Worm (Caenorhabditis elegans): Measurements from ENCODE around the gene srg-1.

The srg-1 gene

ce11 chrIII:6258262-6258661 is at the start of gene srg-1:
Gene srg-1, minus strand, starts transcription at chrIII:6258362.
- TF ChIP-seq hlh-6 (tag; optimal IDR thresholded peaks at IDR 0.05): no peak
- TF ChIP-seq unc-3 (GFP tag; conservative IDR thresholded peaks at IDR 0.05): no peak
- TF ChIP-seq unc-3 (tag; optimal IDR thresholded peaks at IDR 0.05): no peak
- no peak for TF ChIP-seq K02D7.2 (tag; optimal IDR thresholded peaks at IDR 0.05)
- TF ChIP-seq syd-9 (tag; optimal IDR thresholded peaks at IDR 0.05): no peak
- no peak for TF ChIP-seq tbx-7 (tag; optimal IDR thresholded peaks at IDR 0.05)
- TF ChIP-seq pha-4 (tag; optimal IDR thresholded peaks at IDR 0.05): no peak
- no peak for TF ChIP-seq ceh-34 (tag; optimal IDR thresholded peaks at IDR 0.05)
- TF ChIP-seq ceh-24 (tag; optimal IDR thresholded peaks at IDR 0.05): no peak
- TF ChIP-seq ceh-45 (GFP tag; IDR thresholded peaks at IDR 0.05): no peak
- no peak for TF ChIP-seq unc-42 (tag; optimal IDR thresholded peaks at IDR 0.05)
- no peak for TF ChIP-seq npax-4 (tag; optimal IDR thresholded peaks at IDR 0.05)
- TF ChIP-seq hlh-15 (tag; optimal IDR thresholded peaks at IDR 0.05): no peak

ce11 chrIII:6307832-6308231 is 49.7 kb upstream of the srg-1 start:
- TF ChIP-seq unc-42 (tag; optimal IDR thresholded peaks at IDR 0.05): peak; percentile 56
- no peak for TF ChIP-seq pha-2 (tag; optimal IDR thresholded peaks at IDR 0.05)

- TF ChIP-seq ceh-6 (GFP tag; optimal IDR thresholded peaks at IDR 0.05): no peak
- no peak for TF ChIP-seq hlh-15 (tag; optimal IDR thresholded peaks at IDR 0.05)
- TF ChIP-seq sox-2 (GFP tag; IDR thresholded peaks at IDR 0.05): no peak
- no peak for TF ChIP-seq tbx-2 (tag; optimal IDR thresholded peaks at IDR 0.05)
- TF ChIP-seq ceh-22 (tag; optimal IDR thresholded peaks at IDR 0.05): no peak
- TF ChIP-seq unc-42 (tag; optimal IDR thresholded peaks at IDR 0.05): no peak
- no peak for TF ChIP-seq ref-2 (tag; optimal IDR thresholded peaks at IDR 0.05)
- TF ChIP-seq elt-2 (tag; optimal IDR thresholded peaks at IDR 0.05): no peak
- no peak for TF ChIP-seq che-1 (tag; optimal IDR thresholded peaks at IDR 0.05)
- no peak for TF ChIP-seq F13H6.1 (tag; optimal IDR thresholded peaks at IDR 0.05)
- no peak for TF ChIP-seq unc-55 (GFP tag; optimal IDR thresholded peaks at IDR 0.05)
- TF ChIP-seq ceh-30 (tag; optimal IDR thresholded peaks at IDR 0.05): no peak
- TF ChIP-seq hlh-30 (tag; optimal IDR thresholded peaks at IDR 0.05; ENCODE audit: insufficient read depth): no peak
Observed at ce11 chrIII:6303787-6304186, 45.6 kb upstream of the srg-1 start.

ce11 chrIII:6303114-6303647 is 45.0 kb upstream of the srg-1 start, which contains the start of gene F47D12.9:
Gene F47D12.9, minus strand, starts transcription at chrIII:6303380.
- TF ChIP-seq unc-55 (GFP tag; optimal IDR thresholded peaks at IDR 0.05) (peak; percentile 11), ceh-31 (tag; optimal IDR thresholded peaks at IDR 0.05) (peak; percentile 58), ceh-18 (tag; optimal IDR thresholded peaks at IDR 0.05) (peak; percentile 46), pqm-1 (tag; optimal IDR thresholded peaks at IDR 0.05) (no peak), sox-2 (GFP tag; IDR thresholded peaks at IDR 0.05) (peak; percentile 25; the same call in 1 of the 2 replicates), hlh-30 (tag; optimal IDR thresholded peaks at IDR 0.05; ENCODE audit: insufficient read depth) (peak; percentile 97), nfya-1 (tag; optimal IDR thresholded peaks at IDR 0.05) (peak; percentile 51), elt-2 (tag; optimal IDR thresholded peaks at IDR 0.05) (peak; percentile 81), gmeb-2 (tag; optimal IDR thresholded peaks at IDR 0.05) (no peak)

- TF ChIP-seq nfya-1 (tag; optimal IDR thresholded peaks at IDR 0.05): peak; percentile 23
Observed at ce11 chrIII:6301685-6302084, 43.5 kb upstream of the srg-1 start.

- TF ChIP-seq nhr-11 (tag; optimal IDR thresholded peaks at IDR 0.05) (no peak), pha-2 (tag; optimal IDR thresholded peaks at IDR 0.05) (no peak), ceh-18 (tag; optimal IDR thresholded peaks at IDR 0.05) (no peak), hlh-8 (tag; optimal IDR thresholded peaks at IDR 0.05) (no peak), che-1 (tag; optimal IDR thresholded peaks at IDR 0.05) (no peak), ceh-22 (tag; optimal IDR thresholded peaks at IDR 0.05) (no peak), Y22D7AL.16 (tag; optimal IDR thresholded peaks at IDR 0.05) (no peak), odd-2 (tag; optimal IDR thresholded peaks at IDR 0.05) (no peak), sox-4 (tag; optimal IDR thresholded peaks at IDR 0.05) (no peak), pat-9 (tag; optimal IDR thresholded peaks at IDR 0.05) (no peak), T23F11.4 (GFP tag; optimal IDR thresholded peaks at IDR 0.05) (no peak), pag-3 (tag; optimal IDR thresholded peaks at IDR 0.05; ENCODE audit: borderline replicate concordance) (no peak), ets-4 (tag; optimal IDR thresholded peaks at IDR 0.05) (no peak), sdc-2 (tag; optimal IDR thresholded peaks at IDR 0.05) (no peak), npax-4 (tag; optimal IDR thresholded peaks at IDR 0.05) (no peak), rnt-1 (tag; optimal IDR thresholded peaks at IDR 0.05) (no peak), pha-4 (tag; optimal IDR thresholded peaks at IDR 0.05) (no peak), dmd-4 (tag; optimal IDR thresholded peaks at IDR 0.05; ENCODE audit: borderline replicate concordance) (no peak), tbx-2 (tag; optimal IDR thresholded peaks at IDR 0.05) (no peak)
Observed at ce11 chrIII:6300297-6300696, 42.1 kb upstream of the srg-1 start.
